Worm (Caenorhabditis elegans) whole organism, young adult: ENCODE data around the gene pan-1.

ENCODE experiments used
- B0019.2 ChIP-seq: fragments of 200-800 bp; sonication (Bioruptor generic); conservative IDR thresholded peaks from 2 replicates; pipeline ENCODE4 v1.3.6; 2022; ENCODE audit warnings: missing genetic modification reagents, missing genetic modification characterization, missing compliant biosample characterization
- F10E7.11 ChIP-seq: sonication (generic microtip); optimal IDR thresholded peaks from 2 replicates; lab custom pipeline; 2017; ENCODE audit warnings: mild to moderate bottlenecking, missing genetic modification characterization, moderate library complexity, missing compliant biosample characterization
- F23B12.7 ChIP-seq: sonication (generic microtip); optimal IDR thresholded peaks from 2 replicates; lab custom pipeline; 2017; ENCODE audit warnings: missing genetic modification characterization, mild to moderate bottlenecking, missing compliant biosample characterization, antibody characterized with exemption, moderate library complexity; ENCODE audit not compliant: insufficient read depth
- F39B2.1 ChIP-seq: fragments of 200-800 bp; sonication (Bioruptor generic); IDR thresholded peaks from 2 replicates; pipeline ENCODE4 v1.3.6; 2022; ENCODE audit warnings: missing genetic modification reagents, missing genetic modification characterization, missing compliant biosample characterization
- F49E8.2 ChIP-seq: sonication (generic microtip); optimal IDR thresholded peaks from 3 replicates; lab custom pipeline; 2017; ENCODE audit warnings: missing genetic modification characterization, mild to moderate bottlenecking, missing compliant biosample characterization, antibody characterized with exemption, moderate library complexity; ENCODE audit not compliant: insufficient read depth
- F57C9.4 ChIP-seq: sonication (generic microtip); optimal IDR thresholded peaks from 2 replicates; lab custom pipeline; 2017; ENCODE audit warnings: mild to moderate bottlenecking, missing genetic modification characterization, missing compliant biosample characterization
- T07F8.4 ChIP-seq: sonication (generic microtip); optimal IDR thresholded peaks from 2 replicates; lab custom pipeline; 2016; ENCODE audit warnings: mild to moderate bottlenecking, missing genetic modification characterization, moderate library complexity, missing compliant biosample characterization
- Y53G8AR.9 ChIP-seq: fragments of 200-800 bp; sonication (Bioruptor generic); conservative IDR thresholded peaks from 2 replicates; pipeline ENCODE4 v1.3.6; 2022; ENCODE audit warnings: missing genetic modification reagents, missing genetic modification characterization, missing compliant biosample characterization
- Y56A3A.18 ChIP-seq: fragments of 200-800 bp; sonication (Bioruptor generic); IDR thresholded peaks from 2 replicates; pipeline ENCODE4 v1.3.6; 2022; ENCODE audit warnings: missing genetic modification reagents, missing genetic modification characterization, missing compliant biosample characterization
- ZK185.1 ChIP-seq: sonication (generic microtip); optimal IDR thresholded peaks from 2 replicates; lab custom pipeline; 2016; ENCODE audit warnings: mild to moderate bottlenecking, missing genetic modification characterization, missing compliant biosample characterization; ENCODE audit not compliant: poor library complexity, severe bottlenecking
- akir-1 ChIP-seq: fragments of 200-800 bp; sonication (Bioruptor generic); optimal IDR thresholded peaks from 2 replicates; lab custom pipeline; 2018; ENCODE audit warnings: mild to moderate bottlenecking, missing genetic modification characterization, moderate library complexity, missing compliant biosample characterization
- ama-1 ChIP-seq, 3 experiments: fragments of 150-350 bp in 1 of 3; sonication (generic microtip) in 2 of 3; optimal IDR thresholded peaks; 2 replicates each; lab custom pipeline; 2014 to 2018; ENCODE audit warnings: missing biosample characterization in 2 of 3, missing genetic modification characterization in 2 of 3, missing genetic modification reagents in 2 of 3
- aptf-3 ChIP-seq: fragments of 200-800 bp; sonication (Bioruptor generic); IDR thresholded peaks from 2 replicates; pipeline ENCODE4 v1.3.6; 2022; ENCODE audit warnings: missing genetic modification characterization, missing compliant biosample characterization
- attf-5 ChIP-seq: fragments of 200-800 bp; sonication (Bioruptor generic); optimal IDR thresholded peaks from 2 replicates; lab custom pipeline; 2018; ENCODE audit warnings: mild to moderate bottlenecking, missing genetic modification characterization, missing compliant biosample characterization
- bed-1 ChIP-seq: fragments of 200-800 bp; sonication (Bioruptor generic); IDR thresholded peaks from 2 replicates; pipeline ENCODE4 v1.3.6; 2022; ENCODE audit warnings: missing genetic modification reagents, missing genetic modification characterization, missing compliant biosample characterization
- bed-2 ChIP-seq: fragments of 200-800 bp; sonication (Bioruptor generic); IDR thresholded peaks from 2 replicates; pipeline ENCODE4 v1.3.6; 2022; ENCODE audit warnings: missing genetic modification reagents, missing genetic modification characterization, missing compliant biosample characterization
- cebp-2 ChIP-seq: fragments of 200-800 bp; sonication (Bioruptor generic); IDR thresholded peaks from 2 replicates; pipeline ENCODE4 v1.3.6; 2022; ENCODE audit warnings: missing genetic modification characterization, missing compliant biosample characterization
- ceh-40 ChIP-seq: fragments of 200-800 bp; sonication (Bioruptor generic); IDR thresholded peaks from 2 replicates; pipeline ENCODE4 v1.3.6; 2022; ENCODE audit warnings: missing genetic modification characterization, missing compliant biosample characterization
- chd-7 ChIP-seq: sonication (generic microtip); optimal IDR thresholded peaks from 2 replicates; lab custom pipeline; 2016; ENCODE audit warnings: mild to moderate bottlenecking, missing genetic modification characterization, moderate library complexity, missing compliant biosample characterization
- dpl-1 ChIP-seq: fragments of 150-350 bp; optimal IDR thresholded peaks from 2 replicates; lab custom pipeline; 2014; ENCODE audit warnings: missing biosample characterization, missing genetic modification reagents, missing genetic modification characterization
- egl-18 ChIP-seq: fragments of 200-800 bp; sonication (Bioruptor generic); IDR thresholded peaks from 2 replicates; pipeline ENCODE4 v1.3.6; 2022; ENCODE audit warnings: missing genetic modification reagents, missing genetic modification characterization, missing compliant biosample characterization
- egrh-3 ChIP-seq: fragments of 200-800 bp; sonication (Bioruptor generic); IDR thresholded peaks from 2 replicates; pipeline ENCODE4 v1.3.6; 2022; ENCODE audit warnings: missing genetic modification reagents, missing genetic modification characterization, missing compliant biosample characterization
- ekl-4 ChIP-seq: fragments of 200-800 bp; sonication (Bioruptor generic); IDR thresholded peaks from 2 replicates; pipeline ENCODE4 v1.3.6; 2022; ENCODE audit warnings: missing genetic modification reagents, missing genetic modification characterization, missing compliant biosample characterization
- gei-17 ChIP-seq: fragments of 200-800 bp; sonication (Bioruptor generic); optimal IDR thresholded peaks from 2 replicates; lab custom pipeline; 2018; ENCODE audit warnings: mild to moderate bottlenecking, missing genetic modification characterization, missing compliant biosample characterization
- him-1 ChIP-seq: sonication (generic microtip); optimal IDR thresholded peaks from 2 replicates; lab custom pipeline; 2016; ENCODE audit warnings: missing genotype, missing genetic modification reagents, missing genetic modification characterization, missing compliant biosample characterization
- hlh-12 ChIP-seq: sonication (generic microtip); optimal IDR thresholded peaks from 2 replicates; lab custom pipeline; 2016; ENCODE audit warnings: missing genetic modification characterization, missing compliant biosample characterization
- hlh-26 ChIP-seq: fragments of 200-800 bp; sonication (Bioruptor generic); conservative IDR thresholded peaks from 2 replicates; pipeline ENCODE4 v1.3.6; 2022; ENCODE audit warnings: missing genetic modification reagents, missing genetic modification characterization, missing compliant biosample characterization
- hrde-1 ChIP-seq: sonication (generic microtip); optimal IDR thresholded peaks from 2 replicates; lab custom pipeline; 2016; ENCODE audit warnings: missing genetic modification characterization, mild to moderate bottlenecking, missing compliant biosample characterization, moderate library complexity, missing genotype, missing genetic modification reagents, borderline replicate concordance
- lag-1 ChIP-seq: fragments of 200-800 bp; sonication (Bioruptor generic); IDR thresholded peaks from 2 replicates; pipeline ENCODE4 v1.3.6; 2022; ENCODE audit warnings: missing genetic modification reagents, missing genetic modification characterization, missing compliant biosample characterization
- lir-1 ChIP-seq: fragments of 200-800 bp; sonication (Bioruptor generic); conservative IDR thresholded peaks from 2 replicates; pipeline ENCODE4 v1.3.6; 2022; ENCODE audit warnings: missing genetic modification reagents, missing genetic modification characterization, missing compliant biosample characterization
- lsl-1 ChIP-seq: fragments of 200-800 bp; sonication (Bioruptor generic); optimal IDR thresholded peaks from 2 replicates; lab custom pipeline; 2018; ENCODE audit warnings: mild to moderate bottlenecking, missing genetic modification characterization, moderate library complexity, missing compliant biosample characterization
- madf-10 ChIP-seq: sonication (generic microtip); optimal IDR thresholded peaks from 2 replicates; lab custom pipeline; 2016; ENCODE audit warnings: mild to moderate bottlenecking, missing genetic modification characterization, missing compliant biosample characterization
- mcd-1 ChIP-seq: fragments of 200-800 bp; sonication (Bioruptor generic); IDR thresholded peaks from 2 replicates; pipeline ENCODE4 v1.3.6; 2022; ENCODE audit warnings: missing genetic modification reagents, missing genetic modification characterization, missing compliant biosample characterization
- nfya-2 ChIP-seq: fragments of 200-800 bp; sonication (Bioruptor generic); IDR thresholded peaks from 2 replicates; pipeline ENCODE4 v1.3.6; 2022; ENCODE audit warnings: missing genetic modification reagents, missing genetic modification characterization, missing compliant biosample characterization
- nhr-120 ChIP-seq: fragments of 200-800 bp; sonication (Bioruptor generic); IDR thresholded peaks from 2 replicates; pipeline ENCODE4 v1.3.6; 2022; ENCODE audit warnings: missing genetic modification characterization, missing compliant biosample characterization
- nhr-179 ChIP-seq: sonication (generic microtip); optimal IDR thresholded peaks from 2 replicates; lab custom pipeline; 2016; ENCODE audit warnings: mild to moderate bottlenecking, missing genetic modification characterization, missing compliant biosample characterization
- nhr-80 ChIP-seq: sonication (generic microtip); optimal IDR thresholded peaks from 2 replicates; lab custom pipeline; 2016; ENCODE audit warnings: missing genetic modification characterization, missing compliant biosample characterization
- nhr-90 ChIP-seq: sonication (generic microtip); optimal IDR thresholded peaks from 2 replicates; lab custom pipeline; 2016; ENCODE audit warnings: missing genotype, mild to moderate bottlenecking, missing genetic modification characterization, missing compliant biosample characterization
- rec-8 ChIP-seq, 2 experiments: sonication (generic microtip); optimal IDR thresholded peaks; 2 replicates each; lab custom pipeline; 2016; ENCODE audit warnings: mild to moderate bottlenecking in 2 of 2, missing genetic modification characterization in 2 of 2, missing genetic modification reagents in 2 of 2, missing genotype in 2 of 2, missing biosample characterization in 1 of 2, missing compliant biosample characterization in 1 of 2, moderate library complexity in 1 of 2
- sea-2 ChIP-seq: fragments of 200-800 bp; sonication (Bioruptor generic); IDR thresholded peaks from 2 replicates; pipeline ENCODE4 v1.3.6; 2022; ENCODE audit warnings: missing genetic modification characterization, missing compliant biosample characterization
- somi-1 ChIP-seq: fragments of 200-800 bp; sonication (Bioruptor generic); optimal IDR thresholded peaks from 2 replicates; lab custom pipeline; 2018; ENCODE audit warnings: mild to moderate bottlenecking, missing genetic modification characterization, missing compliant biosample characterization
- sptf-2 ChIP-seq: fragments of 200-800 bp; sonication (Bioruptor generic); optimal IDR thresholded peaks from 2 replicates; lab custom pipeline; 2018; ENCODE audit warnings: mild to moderate bottlenecking, missing genetic modification characterization, missing compliant biosample characterization
- tbx-9 ChIP-seq: sonication (generic microtip); optimal IDR thresholded peaks from 2 replicates; lab custom pipeline; 2016; ENCODE audit warnings: borderline replicate concordance, missing genetic modification characterization, inconsistent platforms, missing compliant biosample characterization
- xnd-1 ChIP-seq: sonication (generic microtip); optimal IDR thresholded peaks from 2 replicates; lab custom pipeline; 2016; ENCODE audit warnings: missing genotype, missing genetic modification reagents, missing genetic modification characterization, missing compliant biosample characterization
- zfh-2 ChIP-seq: fragments of 200-800 bp; sonication (Bioruptor generic); conservative IDR thresholded peaks from 2 replicates; pipeline ENCODE4 v1.3.6; 2022; ENCODE audit warnings: missing genetic modification reagents, missing genetic modification characterization, missing compliant biosample characterization
- ztf-25 ChIP-seq: fragments of 200-800 bp; sonication (Bioruptor generic); IDR thresholded peaks from 2 replicates; pipeline ENCODE4 v1.3.6; 2022; ENCODE audit warnings: missing genetic modification reagents, missing genetic modification characterization, missing compliant biosample characterization
- ztf-26 ChIP-seq: sonication (generic microtip); optimal IDR thresholded peaks from 2 replicates; lab custom pipeline; 2017; ENCODE audit warnings: missing genetic modification characterization, missing compliant biosample characterization
- ztf-28 ChIP-seq: fragments of 200-800 bp; sonication (Bioruptor generic); IDR thresholded peaks from 2 replicates; pipeline ENCODE4 v1.3.6; 2022; ENCODE audit warnings: missing genetic modification reagents, missing genetic modification characterization, missing compliant biosample characterization
- ztf-3 ChIP-seq: fragments of 200-800 bp; sonication (Bioruptor generic); optimal IDR thresholded peaks from 2 replicates; lab custom pipeline; 2018; ENCODE audit warnings: mild to moderate bottlenecking, missing genetic modification characterization, missing compliant biosample characterization

The pan-1 gene

ce11 chrIII:4551963-4552362 lies 10.6 kb upstream of the pan-1 start:
- peak; percentile 43 for TF ChIP-seq madf-10 (tag; lab: Kevin White, UChicago)
- no peak for TF ChIP-seq F10E7.11 (tag; lab: Kevin White, UChicago)
- TF ChIP-seq nhr-179 (tag; lab: Kevin White, UChicago) = no peak
- no peak for TF ChIP-seq tbx-9 (tag; lab: Kevin White, UChicago)
- peak; percentile 44 for TF ChIP-seq chd-7 (tag; lab: Kevin White, UChicago)
- TF ChIP-seq him-1 (tag; lab: Kevin White, UChicago) = no peak
- no peak for TF ChIP-seq ztf-28 (GFP tag; lab: Robert Waterston, UW)
- TF ChIP-seq Y53G8AR.9 (GFP tag; lab: Robert Waterston, UW) = no peak
- no peak for TF ChIP-seq ama-1 (optimal IDR thresholded peaks at IDR 0.05; lab: Kevin White, UChicago)
- no peak for TF ChIP-seq ama-1 (GFP tag; optimal IDR thresholded peaks at IDR 0.05; lab: Kevin White, UChicago)
- TF ChIP-seq mcd-1 (GFP tag; lab: Robert Waterston, UW) = peak; percentile 65
- no peak for TF ChIP-seq nfya-2 (GFP tag; lab: Robert Waterston, UW)
- TF ChIP-seq lag-1 (GFP tag; lab: Robert Waterston, UW) = no peak
- TF ChIP-seq F39B2.1 (GFP tag; lab: Robert Waterston, UW) = no peak
- peak; percentile 40 for TF ChIP-seq ZK185.1
- no peak for TF ChIP-seq T07F8.4 (tag; lab: Kevin White, UChicago)
- TF ChIP-seq hlh-12 (tag; lab: Kevin White, UChicago) = no peak
- no peak for TF ChIP-seq sea-2
- TF ChIP-seq B0019.2 (GFP tag; lab: Robert Waterston, UW) = no peak
- no peak for TF ChIP-seq nhr-120
- TF ChIP-seq Y56A3A.18 (GFP tag; lab: Robert Waterston, UW) = no peak
- no peak for TF ChIP-seq gei-17 (GFP tag; lab: Kevin White, UChicago)
- no peak for TF ChIP-seq xnd-1
- TF ChIP-seq ztf-25 (GFP tag; lab: Robert Waterston, UW) = no peak
- no peak for TF ChIP-seq somi-1 (GFP tag; lab: Kevin White, UChicago)
- TF ChIP-seq lir-1 = no peak
- no peak for TF ChIP-seq akir-1 (GFP tag; lab: Kevin White, UChicago)
- TF ChIP-seq attf-5 (GFP tag; lab: Kevin White, UChicago) = peak; percentile 90
- no peak for TF ChIP-seq ceh-40 (GFP tag; lab: Robert Waterston, UW)
- no peak for TF ChIP-seq rec-8 (tag; optimal IDR thresholded peaks at IDR 0.05; lab: Kevin White, UChicago)
- peak; percentile 98 for TF ChIP-seq zfh-2 (GFP tag; lab: Robert Waterston, UW)
- no peak for TF ChIP-seq aptf-3 (GFP tag; lab: Robert Waterston, UW)
- TF ChIP-seq nhr-90 (tag; lab: Kevin White, UChicago) = peak; percentile 45
- no peak for TF ChIP-seq lsl-1
- TF ChIP-seq F49E8.2 (tag; lab: Kevin White, UChicago) = no peak
- no peak for TF ChIP-seq dpl-1 (GFP tag; lab: Kevin White, UChicago)
- TF ChIP-seq egl-18 = no peak
- peak; percentile 98 for TF ChIP-seq nhr-80
- TF ChIP-seq hrde-1 (tag; lab: Kevin White, UChicago) = no peak
- TF ChIP-seq hlh-26 = no peak
- TF ChIP-seq F57C9.4 (tag; lab: Kevin White, UChicago) = no peak
- no peak for TF ChIP-seq bed-1 (GFP tag; lab: Robert Waterston, UW)
- no peak for TF ChIP-seq F23B12.7 (tag; lab: Kevin White, UChicago)
- no peak for TF ChIP-seq sptf-2 (GFP tag; lab: Kevin White, UChicago)
- peak; percentile 56 for TF ChIP-seq egrh-3
- no peak for TF ChIP-seq cebp-2 (GFP tag; lab: Robert Waterston, UW)
- TF ChIP-seq bed-2 (GFP tag; lab: Robert Waterston, UW) = no peak
- no peak for TF ChIP-seq ztf-3
- TF ChIP-seq ztf-26 (tag; lab: Kevin White, UChicago) = no peak
- TF ChIP-seq ekl-4 (GFP tag; lab: Robert Waterston, UW) = 0 out of 2 replicates have a peak, but pooled peaks have one; percentile 30
